Worm (Caenorhabditis elegans): ENCODE measurements around the gene F19H6.5.

DNA sequence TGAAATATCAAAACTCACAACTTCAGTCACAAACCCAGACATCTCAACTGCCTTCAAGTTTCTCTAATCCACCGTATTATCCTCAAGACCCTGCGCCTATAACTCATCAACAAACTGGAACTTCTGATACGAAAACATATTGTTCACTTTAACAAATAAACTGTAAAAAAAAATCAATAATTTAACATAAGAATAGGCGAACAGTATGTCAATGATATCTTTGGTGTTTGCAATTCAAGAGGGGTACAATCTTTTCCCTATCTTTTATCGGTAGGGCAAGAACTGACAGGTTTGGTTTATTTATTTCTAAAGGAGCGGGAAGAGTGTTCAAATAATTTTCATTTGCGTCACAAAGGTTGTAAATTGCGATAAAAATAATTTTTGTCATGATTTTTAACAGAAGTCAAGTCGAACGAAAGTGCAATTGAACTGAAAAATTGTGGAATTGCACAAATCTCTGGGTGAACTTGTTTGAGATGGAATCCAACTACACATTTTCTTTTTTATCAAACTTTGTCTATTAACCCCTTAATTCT lies 1.7 kb downstream of the F19H6.5 start:
- TF ChIP-seq ama-1 (optimal IDR thresholded peaks at IDR 0.05) (no peak), flt-1 (GFP tag; IDR thresholded peaks at IDR 0.05) (no peak), B0310.2 (tag; optimal IDR thresholded peaks at IDR 0.05) (no peak), tbx-11 (GFP tag; IDR thresholded peaks at IDR 0.05) (no peak), pes-1 (GFP tag; IDR thresholded peaks at IDR 0.05) (no peak), ceh-13 (GFP tag; optimal IDR thresholded peaks at IDR 0.05) (no peak), hmbx-1 (tag; optimal IDR thresholded peaks at IDR 0.05) (no peak), aly-1 (tag; optimal IDR thresholded peaks at IDR 0.05) (no peak), sea-1 (GFP tag; conservative IDR thresholded peaks at IDR 0.05) (no peak), tra-4 (tag; optimal IDR thresholded peaks at IDR 0.05) (no peak), hmg-4 (GFP tag; optimal IDR thresholded peaks at IDR 0.05) (no peak)
